Fruit fly (Drosophila melanogaster): Measurements from ENCODE around the gene X11Lbeta.

The X11Lbeta gene

DNA sequence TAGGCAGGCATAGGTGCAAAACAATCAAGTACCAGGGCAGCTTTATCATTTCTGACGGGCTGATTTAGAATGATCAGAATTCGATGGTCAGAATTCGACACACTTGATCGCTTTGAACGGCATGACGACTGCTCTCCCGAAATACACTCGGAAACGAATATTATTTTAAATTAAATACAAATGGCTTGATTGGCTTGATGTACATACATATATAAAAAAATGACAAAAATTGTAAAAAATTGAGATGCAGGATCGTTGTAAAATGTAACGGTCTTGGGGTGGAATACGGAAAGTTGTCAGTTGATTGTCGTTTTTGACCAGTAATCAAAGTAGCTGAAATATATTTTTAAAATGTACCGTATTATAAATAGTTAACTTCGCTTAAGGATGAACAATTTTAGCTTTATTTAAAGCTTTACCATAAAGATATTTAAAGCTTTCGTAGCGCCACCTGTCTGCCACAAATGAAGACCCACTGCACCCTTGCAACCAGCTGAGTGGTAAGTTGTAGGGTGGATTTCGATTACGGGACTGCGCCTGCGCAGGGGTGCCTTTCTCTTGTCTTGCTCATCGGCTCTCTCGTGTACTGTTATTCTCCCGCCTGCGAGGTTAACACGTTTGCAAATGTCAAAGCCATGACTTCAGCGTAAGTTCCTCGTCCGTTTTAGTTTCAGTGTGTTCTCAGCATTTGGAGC is at the start of gene X11Lbeta, which contains the start of gene CG9806:
TSS of gene X11Lbeta (plus strand) at position 676 of the 695 bp plus-strand sequence.
TSS of gene CG9806 (minus strand) at position 51 of the 695 bp plus-strand sequence.
- TF ChIP-seq CG9609 (GFP tag; optimal IDR thresholded peaks at IDR 0.05) (no peak), H2.0 (GFP tag; IDR thresholded peaks at IDR 0.05) (no peak), nerfin-2 (GFP tag; IDR thresholded peaks at IDR 0.05; ENCODE audit: partially characterized antibody) (no peak), CG3281 (GFP tag; optimal IDR thresholded peaks at IDR 0.05) (no peak), CG18619 (GFP tag; optimal IDR thresholded peaks at IDR 0.05) (no peak), CG11398 (GFP tag; optimal IDR thresholded peaks at IDR 0.05) (no peak), Trl (optimal IDR thresholded peaks at IDR 0.05) (peak; percentile 26 to 39), Trl (GFP tag; optimal IDR thresholded peaks at IDR 0.05) (no peak), slp2 (GFP tag; optimal IDR thresholded peaks at IDR 0.05) (no peak), sr (GFP tag; IDR thresholded peaks at IDR 0.05) (no peak), E2f1 (GFP tag; IDR thresholded peaks at IDR 0.05) (no peak), B-H2 (GFP tag; optimal IDR thresholded peaks at IDR 0.05) (no peak), Gsc (GFP tag; IDR thresholded peaks at IDR 0.05) (no peak), CG5953 (GFP tag; IDR thresholded peaks at IDR 0.05) (no peak), Ets97D (GFP tag; optimal IDR thresholded peaks at IDR 0.05) (no peak), lilli (GFP tag; optimal IDR thresholded peaks at IDR 0.05) (no peak), HLH54F (GFP tag; optimal IDR thresholded peaks at IDR 0.05) (no peak), dysf (GFP tag; IDR thresholded peaks at IDR 0.05) (no peak), Ssrp (tag; optimal IDR thresholded peaks at IDR 0.05) (no peak), CG2129 (GFP tag; IDR thresholded peaks at IDR 0.05; ENCODE audit: partially characterized antibody) (no peak), bigmax (GFP tag; optimal IDR thresholded peaks at IDR 0.05) (no peak), CG31441 (GFP tag; IDR thresholded peaks at IDR 0.05) (no peak), CG2889 (GFP tag; IDR thresholded peaks at IDR 0.05) (no peak), ara (GFP tag; IDR thresholded peaks at IDR 0.05) (no peak), h (optimal IDR thresholded peaks at IDR 0.05) (no peak), ind (GFP tag; optimal IDR thresholded peaks at IDR 0.05) (no peak), GATAe (GFP tag; conservative IDR thresholded peaks at IDR 0.05) (no peak), Dref (GFP tag; IDR thresholded peaks at IDR 0.05) (no peak), CG32772 (GFP tag; IDR thresholded peaks at IDR 0.05) (no peak), CTCF (GFP tag; optimal IDR thresholded peaks at IDR 0.05) (peak; percentile 88), sisA (GFP tag; IDR thresholded peaks at IDR 0.05) (no peak), CG11093 (GFP tag; IDR thresholded peaks at IDR 0.05) (no peak), CG18262 (tag; optimal IDR thresholded peaks at IDR 0.05) (no peak), dmrt11E (tag; optimal IDR thresholded peaks at IDR 0.05) (no peak), tin (GFP tag; optimal IDR thresholded peaks at IDR 0.05) (no peak), ftz-f1 (GFP tag; optimal IDR thresholded peaks at IDR 0.05) (no peak), CG4424 (GFP tag; optimal IDR thresholded peaks at IDR 0.05) (no peak), Deaf1 (tag; optimal IDR thresholded peaks at IDR 0.05) (peak; percentile 3), prd (optimal IDR thresholded peaks at IDR 0.05) (no peak), prd (GFP tag; IDR thresholded peaks at IDR 0.05) (no peak), tll (GFP tag; optimal IDR thresholded peaks at IDR 0.05) (no peak), Dbx (GFP tag; IDR thresholded peaks at IDR 0.05) (no peak), Ets65A (GFP tag) (peak; percentile 27), CG10959 (GFP tag; IDR thresholded peaks at IDR 0.05) (no peak), gro (GFP tag; optimal IDR thresholded peaks at IDR 0.05) (no peak), az2 (GFP tag; optimal IDR thresholded peaks at IDR 0.05) (no peak), crp (GFP tag; optimal IDR thresholded peaks at IDR 0.05) (peak in 1 of 2 experiments; percentile 54), CG2116 (GFP tag; optimal IDR thresholded peaks at IDR 0.05) (peak; percentile 26), zf30C (GFP tag; optimal IDR thresholded peaks at IDR 0.05) (peak; percentile 0), CG33213 (GFP tag; optimal IDR thresholded peaks at IDR 0.05) (no peak), CG12299 (tag; optimal IDR thresholded peaks at IDR 0.05) (no peak), CG34422 (GFP tag; IDR thresholded peaks at IDR 0.05) (no peak), cato (GFP tag; optimal IDR thresholded peaks at IDR 0.05; ENCODE audit: borderline replicate concordance) (no peak)
